Fruit fly (Drosophila melanogaster) whole organism, embryonic: ENCODE data around the gene CG13365.
"Not testable (repeated sequence)": the region's sequence is repeated elsewhere in the genome, so short reads cannot be mapped to it uniquely, and the experiment has no call there.

ENCODE experiments used
- CG1792 ChIP-seq: fragments of 200-800 bp; sonication (Bioruptor generic); optimal IDR thresholded peaks from 2 replicates; lab custom pipeline; 2016; ENCODE audit warnings: missing biosample characterization, missing genetic modification characterization
- CG7745 ChIP-seq: fragments of 200-800 bp; sonication (Bioruptor generic); optimal IDR thresholded peaks from 2 replicates; lab custom pipeline; 2018; ENCODE audit warnings: missing biosample characterization, mild to moderate bottlenecking, missing genetic modification characterization, moderate library complexity
- Oli ChIP-seq: fragments of 200-800 bp; sonication (Bioruptor generic); optimal IDR thresholded peaks from 2 replicates; lab custom pipeline; 2018; ENCODE audit warnings: missing biosample characterization, mild to moderate bottlenecking, missing genetic modification characterization, moderate library complexity
- lilli ChIP-seq: fragments of 200-800 bp; sonication (Bioruptor generic); optimal IDR thresholded peaks from 3 replicates; lab custom pipeline; 2016; ENCODE audit warnings: missing biosample characterization, missing genetic modification characterization
- tap ChIP-seq: fragments of 200-800 bp; optimal IDR thresholded peaks from 3 replicates; lab custom pipeline; 2019; ENCODE audit warnings: missing biosample characterization, mild to moderate bottlenecking, missing genetic modification characterization, moderate library complexity

dm6 chrX:644461-644860, 23.4 kb upstream of the CG13365 start, which contains the start of gene CG13367:
- not testable (repeated sequence) for TF ChIP-seq lilli (GFP tag; lab: Kevin White, UChicago); Oli (tag; lab: Kevin White, UChicago); CG7745 (tag; lab: Kevin White, UChicago); CG1792 (GFP tag; lab: Kevin White, UChicago); tap (tag; lab: Kevin White, UChicago)
